Fruit fly (Drosophila melanogaster) whole organism, wandering third instar larva: ENCODE data around the gene synr.

Experiments used
- Abd-B ChIP-seq: fragments of >200 bp; optimal IDR thresholded peaks from 2 replicates; lab custom pipeline; 2017; ENCODE audit warnings: missing biosample characterization, missing genetic modification characterization
- Dfd ChIP-seq: fragments of >200 bp; optimal IDR thresholded peaks from 2 replicates; lab custom pipeline; 2017; ENCODE audit warnings: missing biosample characterization, missing genetic modification characterization
- N ChIP-seq: fragments of >200 bp; optimal IDR thresholded peaks from 2 replicates; lab custom pipeline; 2018; ENCODE audit warnings: missing biosample characterization, missing external identifiers, missing genetic modification characterization
- br ChIP-seq: fragments of 200-800 bp; sonication (Bioruptor generic); optimal IDR thresholded peaks from 2 replicates; lab custom pipeline; 2016; ENCODE audit warnings: missing biosample characterization, missing genetic modification characterization
- brk ChIP-seq: fragments of 200-800 bp; sonication (Bioruptor generic); optimal IDR thresholded peaks from 2 replicates; lab custom pipeline; 2016; ENCODE audit warnings: missing biosample characterization, mild to moderate bottlenecking, missing genetic modification characterization
- h ChIP-seq: fragments of 200-800 bp; sonication (Bioruptor generic); optimal IDR thresholded peaks from 3 replicates; lab custom pipeline; 2016; ENCODE audit warnings: missing biosample characterization, mild to moderate bottlenecking, missing genetic modification characterization
- usp ChIP-seq: fragments of >200 bp; optimal IDR thresholded peaks from 2 replicates; lab custom pipeline; 2017; ENCODE audit warnings: missing biosample characterization, missing genetic modification characterization

dm6 chr2L:4932284-4932683 is 10.3 kb upstream of the synr start, which contains the start of gene hoe1:
- no peak for TF ChIP-seq usp
- TF ChIP-seq brk (GFP tag; lab: Kevin White, UChicago) = no peak
- no peak for TF ChIP-seq Dfd
- TF ChIP-seq br (GFP tag; lab: Kevin White, UChicago) = no peak
- no peak for TF ChIP-seq Abd-B (GFP tag; lab: Kevin White, UChicago)
- no peak for TF ChIP-seq N (GFP tag; lab: Kevin White, UChicago)
- no peak for TF ChIP-seq h
